Worm (Caenorhabditis elegans) whole organism, L2 larva: Measurements from ENCODE around the gene sdz-1.

Experiments
- nhr-25 ChIP-seq: fragments of 150-350 bp; sonication (generic microtip); optimal IDR thresholded peaks from 3 replicates; lab custom pipeline; 2014; ENCODE audit warnings: missing biosample characterization, missing genetic modification characterization
- unc-55 ChIP-seq: fragments of 150-350 bp; sonication (generic microtip); optimal IDR thresholded peaks from 3 replicates; lab custom pipeline; 2014; ENCODE audit warnings: missing biosample characterization, missing genetic modification reagents, missing genetic modification characterization
- ztf-4 ChIP-seq: fragments of 150-350 bp; optimal IDR thresholded peaks from 2 replicates; lab custom pipeline; 2014; ENCODE audit warnings: missing biosample characterization, missing genetic modification characterization

- TF ChIP-seq ztf-4 (no peak), nhr-25 (no peak), unc-55 (GFP tag; lab: Kevin White, UChicago) (no peak)
These were observed 41.8 kb upstream of the sdz-1 start for ce11 chrIII:8741955-8742354.
